Worm (Caenorhabditis elegans): ENCODE results near the gene F36H5.12.
"Not testable (repeated sequence)": the region's sequence is repeated elsewhere in the genome, so short reads cannot be mapped to it uniquely, and the experiment has no call there.

F36H5.12 gene

ce11 chrII:1766715-1767114 is 24.1 kb downstream of the F36H5.12 start:
- TF ChIP-seq him-1 (tag; optimal IDR thresholded peaks at IDR 0.05) (no peak), dao-5 (tag; optimal IDR thresholded peaks at IDR 0.05) (no peak), W03F9.2 (tag; optimal IDR thresholded peaks at IDR 0.05) (no peak)

ce11 chrII:1771347-1771746 is 28.7 kb downstream of the F36H5.12 start, which contains the start of gene math-26:
Gene math-26, plus strand, starts transcription at chrII:1771647.
- TF ChIP-seq dao-5, W03F9.2, him-1 (tag; optimal IDR thresholded peaks at IDR 0.05): not testable (repeated sequence)

- TF ChIP-seq him-1 (tag; optimal IDR thresholded peaks at IDR 0.05), result no peak
- TF ChIP-seq dao-5 (tag; optimal IDR thresholded peaks at IDR 0.05), result no peak
- no peak for TF ChIP-seq W03F9.2 (tag; optimal IDR thresholded peaks at IDR 0.05)
Observed at ce11 chrII:1771785-1772184, 29.1 kb downstream of the F36H5.12 start, which contains the start of gene math-3. Gene math-3, plus strand, starts transcription at chrII:1772085.

- not testable (repeated sequence) for TF ChIP-seq dao-5, him-1, W03F9.2 (tag; optimal IDR thresholded peaks at IDR 0.05)
Observed at ce11 chrII:1775234-1775633, 32.6 kb downstream of the F36H5.12 start, which contains the start of gene F36H5.14. Gene F36H5.14, plus strand, starts transcription at chrII:1775534.

ce11 chrII:1782474-1782873 is 39.8 kb downstream of the F36H5.12 start, which contains the start of gene math-4:
Gene math-4, minus strand, starts transcription at chrII:1782574.
- TF ChIP-seq him-1 (tag; optimal IDR thresholded peaks at IDR 0.05), result no peak
- no peak for TF ChIP-seq W03F9.2 (tag; optimal IDR thresholded peaks at IDR 0.05)
- TF ChIP-seq dao-5 (tag; optimal IDR thresholded peaks at IDR 0.05), result no peak

ce11 chrII:1784799-1785198 is 42.2 kb downstream of the F36H5.12 start, which contains the start of gene C08F1.11:
Gene C08F1.11, minus strand, starts transcription at chrII:1784899.
- TF ChIP-seq him-1 (tag; optimal IDR thresholded peaks at IDR 0.05) (no peak), W03F9.2 (tag; optimal IDR thresholded peaks at IDR 0.05) (no peak), dao-5 (tag; optimal IDR thresholded peaks at IDR 0.05) (no peak)

- TF ChIP-seq W03F9.2 (tag; optimal IDR thresholded peaks at IDR 0.05), result no peak
- no peak for TF ChIP-seq dao-5 (tag; optimal IDR thresholded peaks at IDR 0.05)
- no peak for TF ChIP-seq him-1 (tag; optimal IDR thresholded peaks at IDR 0.05)
Observed at ce11 chrII:1786209-1786608, 43.6 kb downstream of the F36H5.12 start, which contains the start of gene C08F1.10. Gene C08F1.10, minus strand, starts transcription at chrII:1786309.

- TF ChIP-seq W03F9.2 (tag; optimal IDR thresholded peaks at IDR 0.05) (no peak), dao-5 (tag; optimal IDR thresholded peaks at IDR 0.05) (no peak), him-1 (tag; optimal IDR thresholded peaks at IDR 0.05) (no peak)
Observed at ce11 chrII:1787208-1787607, 44.6 kb downstream of the F36H5.12 start.

- TF ChIP-seq him-1 (tag; optimal IDR thresholded peaks at IDR 0.05) (no peak), dao-5 (tag; optimal IDR thresholded peaks at IDR 0.05) (no peak), W03F9.2 (tag; optimal IDR thresholded peaks at IDR 0.05) (no peak)
Observed at ce11 chrII:1788087-1788486, 45.5 kb downstream of the F36H5.12 start, which contains the start of the genes C08F1.6 and fbxb-13. Gene C08F1.6, minus strand, starts transcription at chrII:1788187. Gene fbxb-13, plus strand, starts transcription at chrII:1788277.
